Worm (Caenorhabditis elegans): Measurements from ENCODE around the gene cit-1.1.

cit-1.1 gene

DNA sequence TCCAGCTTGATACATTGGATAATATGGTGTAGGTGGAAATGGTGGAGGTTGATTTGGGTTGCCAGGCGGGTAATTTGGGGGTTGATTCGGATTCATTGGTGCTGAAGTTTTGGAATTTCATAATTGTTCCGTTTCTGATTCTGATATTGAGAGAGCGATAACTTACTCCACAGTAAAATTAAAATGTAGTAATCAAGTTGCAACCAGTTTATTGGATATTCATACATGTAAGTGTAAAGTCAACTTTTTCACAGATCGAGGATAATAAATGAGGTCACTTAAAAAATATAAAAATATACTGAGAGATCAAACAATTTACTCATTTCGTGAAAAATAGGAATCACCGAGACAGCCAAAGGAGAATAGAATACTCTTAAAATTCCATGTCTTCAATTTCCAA is 18.3 kb upstream of the cit-1.1 start, which contains the start of gene mdt-30:
Gene mdt-30, minus strand, starts transcription at position 101 of the 400 bp plus-strand sequence.
- no peak for TF ChIP-seq C34F6.9 (tag; optimal IDR thresholded peaks at IDR 0.05)
- TF ChIP-seq nhr-237 (tag; optimal IDR thresholded peaks at IDR 0.05) = no peak
- TF ChIP-seq lin-39 (tag; optimal IDR thresholded peaks at IDR 0.05) = no peak
- TF ChIP-seq ama-1 (optimal IDR thresholded peaks at IDR 0.05) = no peak

DNA sequence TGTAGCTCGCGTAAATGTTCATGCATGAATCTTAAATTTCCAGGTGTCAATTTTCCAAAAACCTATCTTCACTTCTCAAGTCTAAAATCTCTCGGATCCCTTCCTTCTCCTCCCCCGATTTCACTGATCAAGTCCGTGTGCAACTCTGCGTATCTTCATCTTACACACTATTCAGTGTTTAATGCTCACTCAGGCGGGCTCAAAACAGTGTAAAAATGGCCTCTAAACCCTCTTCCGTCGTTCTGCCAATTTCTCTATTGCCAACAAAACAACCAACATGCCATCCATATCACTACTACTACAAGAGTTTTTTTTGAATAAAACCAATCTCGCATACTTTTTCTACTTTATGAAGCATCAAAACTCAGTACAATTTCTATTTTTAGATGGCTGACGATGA is 12.5 kb upstream of the cit-1.1 start, which contains the start of gene F44B9.2:
Gene F44B9.2, plus strand, starts transcription at position 387 of the 400 bp plus-strand sequence.
- TF ChIP-seq lin-11 (tag; optimal IDR thresholded peaks at IDR 0.05) (no peak), nhr-10 (tag; optimal IDR thresholded peaks at IDR 0.05) (no peak), mbf-1 (tag; optimal IDR thresholded peaks at IDR 0.05) (no peak), ztf-4 (tag; optimal IDR thresholded peaks at IDR 0.05) (no peak), crh-2 (tag; optimal IDR thresholded peaks at IDR 0.05) (no peak), sem-4 (tag; optimal IDR thresholded peaks at IDR 0.05) (no peak), snpc-4 (tag; optimal IDR thresholded peaks at IDR 0.05) (no peak), gmeb-1 (tag; optimal IDR thresholded peaks at IDR 0.05) (no peak), peb-1 (tag; optimal IDR thresholded peaks at IDR 0.05) (no peak), nhr-12 (tag; optimal IDR thresholded peaks at IDR 0.05) (no peak), ztf-1 (GFP tag; conservative IDR thresholded peaks at IDR 0.05) (no peak), F13H6.1 (tag; optimal IDR thresholded peaks at IDR 0.05) (no peak), nhr-129 (tag; optimal IDR thresholded peaks at IDR 0.05) (no peak), egl-27 (tag; optimal IDR thresholded peaks at IDR 0.05) (no peak), Y55F3AM.14 (GFP tag; optimal IDR thresholded peaks at IDR 0.05) (no peak), aly-2 (tag; optimal IDR thresholded peaks at IDR 0.05) (no peak), ceh-82 (tag; optimal IDR thresholded peaks at IDR 0.05) (no peak), lsy-2 (tag; optimal IDR thresholded peaks at IDR 0.05) (no peak)

DNA sequence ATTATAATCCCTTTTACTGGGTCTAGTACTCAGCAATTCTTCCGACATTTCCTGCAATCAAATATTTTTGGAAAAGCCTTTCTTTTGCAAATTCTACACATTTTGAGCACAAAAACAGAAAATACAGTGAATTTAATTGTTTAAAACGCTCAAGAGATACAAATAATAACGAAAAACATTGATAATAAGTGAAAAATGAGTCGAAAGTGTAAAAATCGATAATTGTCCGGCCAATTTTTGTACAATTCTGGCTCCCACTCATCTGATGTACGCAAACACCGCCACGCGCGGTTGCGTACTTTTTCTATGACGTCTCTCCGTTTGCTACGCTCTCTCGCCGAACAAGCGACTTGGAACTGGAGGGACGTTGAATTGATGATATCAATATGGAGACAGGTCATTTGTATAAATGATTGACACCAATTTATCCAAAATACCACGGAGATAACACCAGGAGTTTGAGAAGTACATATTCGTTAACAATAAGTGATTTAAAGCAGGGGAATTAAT is 11.3 kb upstream of the cit-1.1 start, which contains the start of gene lin-36:
Gene lin-36, minus strand, starts transcription at position 51 of the 510 bp plus-strand sequence.
- peak; percentile 87 for TF ChIP-seq gmeb-1 (tag; optimal IDR thresholded peaks at IDR 0.05)
- peak; percentile 61 for TF ChIP-seq F13H6.1 (tag; optimal IDR thresholded peaks at IDR 0.05)
- peak; percentile 44 for TF ChIP-seq skn-1 (tag; optimal IDR thresholded peaks at IDR 0.05)
- no peak for TF ChIP-seq ZK546.5 (tag; optimal IDR thresholded peaks at IDR 0.05)
- no peak for TF ChIP-seq elt-3 (tag; optimal IDR thresholded peaks at IDR 0.05)
- no peak for TF ChIP-seq lin-39 (tag; optimal IDR thresholded peaks at IDR 0.05)
- TF ChIP-seq ztf-1 (GFP tag; conservative IDR thresholded peaks at IDR 0.05) = no peak
- peak; percentile 63 for TF ChIP-seq mab-5 (tag; optimal IDR thresholded peaks at IDR 0.05)
- TF ChIP-seq nhr-12 (tag; optimal IDR thresholded peaks at IDR 0.05) = no peak
- TF ChIP-seq Y55F3AM.14 (GFP tag; optimal IDR thresholded peaks at IDR 0.05) = no peak
- peak; percentile 74 for TF ChIP-seq nhr-25 (tag; optimal IDR thresholded peaks at IDR 0.05)
- TF ChIP-seq C34F6.9 (tag; optimal IDR thresholded peaks at IDR 0.05) = peak; percentile 95
- TF ChIP-seq sem-4 (tag; optimal IDR thresholded peaks at IDR 0.05) = peak; percentile 51
- peak; percentile 77 to 92 for TF ChIP-seq lsy-2 (tag; optimal IDR thresholded peaks at IDR 0.05)
- TF ChIP-seq nhr-11 (tag; optimal IDR thresholded peaks at IDR 0.05) = no peak
- TF ChIP-seq nhr-237 (tag; optimal IDR thresholded peaks at IDR 0.05) = peak; percentile 7
- no peak for TF ChIP-seq unc-39 (tag; optimal IDR thresholded peaks at IDR 0.05)
- TF ChIP-seq snpc-4 (tag; optimal IDR thresholded peaks at IDR 0.05) = no peak
- TF ChIP-seq ceh-16 (tag; optimal IDR thresholded peaks at IDR 0.05) = peak; percentile 58
- TF ChIP-seq dmd-4 (tag; optimal IDR thresholded peaks at IDR 0.05) = no peak
- TF ChIP-seq lin-11 (tag; optimal IDR thresholded peaks at IDR 0.05) = peak; percentile 51
- TF ChIP-seq sma-9 (GFP tag; optimal IDR thresholded peaks at IDR 0.05) = peak; percentile 71
- no peak for TF ChIP-seq sma-9 (tag; optimal IDR thresholded peaks at IDR 0.05)
- no peak for TF ChIP-seq ztf-4 (tag; optimal IDR thresholded peaks at IDR 0.05)
- peak; percentile 72 for TF ChIP-seq fos-1 (tag; optimal IDR thresholded peaks at IDR 0.05)
- TF ChIP-seq sma-3 (GFP tag; optimal IDR thresholded peaks at IDR 0.05) = peak; percentile 73
- peak; percentile 89 for TF ChIP-seq unc-55 (GFP tag; optimal IDR thresholded peaks at IDR 0.05)
- TF ChIP-seq zag-1 (tag; optimal IDR thresholded peaks at IDR 0.05) = peak; percentile 16
- peak; percentile 83 for TF ChIP-seq crh-2 (tag; optimal IDR thresholded peaks at IDR 0.05)
- TF ChIP-seq unc-62 (GFP tag; optimal IDR thresholded peaks at IDR 0.05) = no peak
- TF ChIP-seq nhr-21 (tag; optimal IDR thresholded peaks at IDR 0.05) = peak; percentile 58
- no peak for TF ChIP-seq elt-1 (tag; optimal IDR thresholded peaks at IDR 0.05)
- TF ChIP-seq alr-1 (tag; optimal IDR thresholded peaks at IDR 0.05) = no peak
- peak; percentile 82 for TF ChIP-seq nhr-129 (tag; optimal IDR thresholded peaks at IDR 0.05)
- TF ChIP-seq lin-13 (GFP tag; optimal IDR thresholded peaks at IDR 0.05) = peak; percentile 85

All from whole organism, L2 larva.